Worm (Caenorhabditis elegans): ENCODE data around the gene nhr-216.

The nhr-216 gene

ce11 chrV:5318349-5318748 lies 40.3 kb downstream of the nhr-216 start:
- peak in 1 of 2 experiments; percentile 97 for TF ChIP-seq unc-62 (GFP tag; optimal IDR thresholded peaks at IDR 0.05 in 1 of 2)
- TF ChIP-seq unc-62 (tag; optimal IDR thresholded peaks at IDR 0.05) = no peak
- no peak for TF ChIP-seq arid-1 (GFP tag; conservative IDR thresholded peaks at IDR 0.05)
- no peak for TF ChIP-seq nhr-6 (tag; optimal IDR thresholded peaks at IDR 0.05)
- TF ChIP-seq skn-1 (tag; optimal IDR thresholded peaks at IDR 0.05) = no peak
- TF ChIP-seq ZK546.5 (tag; optimal IDR thresholded peaks at IDR 0.05) = no peak
- TF ChIP-seq Y5F2A.4 (GFP tag; optimal IDR thresholded peaks at IDR 0.05) = no peak

DNA sequence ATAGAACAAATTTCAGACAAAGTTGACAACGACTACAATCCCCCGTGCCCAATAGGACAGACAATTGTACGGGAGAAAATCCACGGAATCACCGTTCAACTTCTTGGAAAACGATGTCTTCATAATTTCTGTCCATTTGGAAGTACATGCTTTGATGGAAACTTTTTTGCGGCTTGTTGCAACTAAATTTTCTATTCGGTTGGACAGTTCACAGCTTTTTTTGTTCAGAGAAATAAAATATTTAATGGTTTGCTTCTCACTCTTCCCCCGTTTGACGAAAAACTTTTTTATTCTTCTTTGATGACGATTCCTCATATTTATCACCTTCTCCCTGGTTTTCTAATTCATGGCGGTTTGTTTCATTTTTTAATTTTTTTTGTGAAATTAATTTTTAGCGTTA lies 44.6 kb downstream of the nhr-216 start, which contains the start of gene C10G8.2:
C10G8.2 (plus strand) TSS at position 301 of the 400 bp plus-strand sequence.
- no peak for TF ChIP-seq ctbp-1 (GFP tag; IDR thresholded peaks at IDR 0.05)
- TF ChIP-seq tag-97 (GFP tag; IDR thresholded peaks at IDR 0.05) = no peak
- TF ChIP-seq nhr-77 (tag; optimal IDR thresholded peaks at IDR 0.05) = no peak
- no peak for TF ChIP-seq zag-1 (tag; optimal IDR thresholded peaks at IDR 0.05)
- peak in 1 of 2 experiments; percentile 50 for TF ChIP-seq unc-62 (GFP tag; optimal IDR thresholded peaks at IDR 0.05 in 1 of 2)
- TF ChIP-seq unc-62 (tag; optimal IDR thresholded peaks at IDR 0.05) = no peak

- TF ChIP-seq F10B5.3 (tag; optimal IDR thresholded peaks at IDR 0.05) = no peak
- peak in 1 of 2 experiments; percentile 45 for TF ChIP-seq unc-62 (GFP tag; optimal IDR thresholded peaks at IDR 0.05 in 1 of 2)
- no peak for TF ChIP-seq unc-62 (tag; optimal IDR thresholded peaks at IDR 0.05)
Measured at ce11 chrV:5312453-5312852, 46.2 kb downstream of the nhr-216 start, which contains the start of gene C10G8.3. C10G8.3 (plus strand) TSS chrV:5312753.

ce11 chrV:5311635-5312034 lies 47.0 kb downstream of the nhr-216 start, which contains the start of gene C10G8.4:
C10G8.4 (plus strand) TSS chrV:5311935.
- TF ChIP-seq dpl-1 (GFP tag; optimal IDR thresholded peaks at IDR 0.05) = no peak

DNA sequence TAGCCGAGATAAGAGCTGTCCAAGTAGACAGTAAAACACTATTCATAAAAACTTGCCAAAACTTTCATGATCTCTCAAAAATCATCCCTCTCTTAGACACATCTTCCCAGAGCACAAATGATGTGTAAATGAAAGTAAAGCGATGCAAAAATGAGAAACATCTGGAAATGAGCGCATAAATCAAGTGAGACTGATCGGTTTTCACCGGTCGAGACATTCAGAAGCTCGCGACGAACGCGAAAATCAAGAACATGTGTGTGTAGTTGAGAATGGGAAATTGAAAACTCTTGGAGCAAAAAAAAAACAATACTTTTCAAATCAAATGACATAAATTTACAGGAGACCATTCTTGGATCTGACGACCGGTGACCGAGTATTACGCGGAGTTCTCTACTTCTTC lies 54.3 kb downstream of the nhr-216 start:
- TF ChIP-seq dmd-9 (GFP tag; IDR thresholded peaks at IDR 0.05) (no peak), nhr-10 (tag; optimal IDR thresholded peaks at IDR 0.05) (no peak), dpl-1 (GFP tag; optimal IDR thresholded peaks at IDR 0.05) (no peak), ceh-20 (GFP tag; IDR thresholded peaks at IDR 0.05) (no peak), snpc-4 (tag; optimal IDR thresholded peaks at IDR 0.05) (no peak), nhr-25 (tag; optimal IDR thresholded peaks at IDR 0.05; ENCODE audit: borderline replicate concordance, insufficient read depth) (no peak)
